Worm (Caenorhabditis elegans): Measurements from ENCODE around the gene F58H7.1.

- TF ChIP-seq T22C8.4 (GFP tag; IDR thresholded peaks at IDR 0.05) = 0 out of 2 replicates have a peak, but pooled peaks have one; percentile 3
- no peak for TF ChIP-seq med-1 (GFP tag; optimal IDR thresholded peaks at IDR 0.05; ENCODE audit: insufficient read depth)
Measured at ce11 chrIV:960177-960576, 24.6 kb upstream of the F58H7.1 start.

Measured in whole organism, midembryonic.